Worm (Caenorhabditis elegans) whole organism, late embryonic: ENCODE results near the gene K11H12.11.

ENCODE experiments used
- ama-1 ChIP-seq: fragments of 150-350 bp; optimal IDR thresholded peaks from 2 replicates; lab custom pipeline; 2014
- ceh-14 ChIP-seq: sonication (generic microtip); optimal IDR thresholded peaks from 2 replicates; lab custom pipeline; 2016; ENCODE audit warnings: missing genotype, missing genetic modification characterization, missing compliant biosample characterization
- ceh-45 ChIP-seq: fragments of 200-800 bp; sonication (Bioruptor generic); IDR thresholded peaks from 2 replicates; pipeline ENCODE4 v1.3.6; 2022; ENCODE audit warnings: missing genetic modification reagents, missing genetic modification characterization, missing compliant biosample characterization
- dmd-4 ChIP-seq: sonication (generic microtip); optimal IDR thresholded peaks from 2 replicates; lab custom pipeline; 2016; ENCODE audit warnings: borderline replicate concordance, missing genetic modification characterization, missing compliant biosample characterization
- gmeb-2 ChIP-seq: sonication (generic microtip); optimal IDR thresholded peaks from 2 replicates; lab custom pipeline; 2016; ENCODE audit warnings: missing genetic modification characterization, inconsistent platforms, missing compliant biosample characterization
- nhr-11 ChIP-seq: fragments of 150-350 bp; optimal IDR thresholded peaks from 2 replicates; lab custom pipeline; 2014; ENCODE audit warnings: missing biosample characterization, missing genetic modification characterization
- pqm-1 ChIP-seq: sonication (generic microtip); optimal IDR thresholded peaks from 2 replicates; lab custom pipeline; 2016; ENCODE audit warnings: missing genetic modification characterization, missing compliant biosample characterization
- syd-9 ChIP-seq: sonication (generic microtip); optimal IDR thresholded peaks from 2 replicates; lab custom pipeline; 2016; ENCODE audit warnings: mild to moderate bottlenecking, missing genetic modification characterization, moderate library complexity, missing compliant biosample characterization
- tbx-2 ChIP-seq: sonication (generic microtip); optimal IDR thresholded peaks from 2 replicates; lab custom pipeline; 2016; ENCODE audit warnings: missing genetic modification characterization, missing compliant biosample characterization
- unc-55 ChIP-seq: sonication (generic microtip); optimal IDR thresholded peaks from 2 replicates; lab custom pipeline; 2017; ENCODE audit warnings: missing biosample characterization, missing genetic modification reagents, missing genetic modification characterization

- TF ChIP-seq ama-1 (lab: Kevin White, UChicago) (no peak), unc-55 (GFP tag; lab: Kevin White, UChicago) (no peak), nhr-11 (no peak), dmd-4 (tag; lab: Kevin White, UChicago) (no peak), ceh-45 (GFP tag; lab: Robert Waterston, UW) (no peak), syd-9 (tag; lab: Kevin White, UChicago) (no peak), tbx-2 (tag; lab: Kevin White, UChicago) (no peak), ceh-14 (tag; lab: Kevin White, UChicago) (no peak), gmeb-2 (tag; lab: Kevin White, UChicago) (no peak), pqm-1 (tag; lab: Kevin White, UChicago) (no peak)
These were observed 49.0 kb upstream of the K11H12.11 start, which contains the start of gene Y55F3C.10 for ce11 chrIV:719351-719750.
